Fruit fly (Drosophila melanogaster): Measurements from ENCODE around the gene Josd.

Gene Josd

DNA sequence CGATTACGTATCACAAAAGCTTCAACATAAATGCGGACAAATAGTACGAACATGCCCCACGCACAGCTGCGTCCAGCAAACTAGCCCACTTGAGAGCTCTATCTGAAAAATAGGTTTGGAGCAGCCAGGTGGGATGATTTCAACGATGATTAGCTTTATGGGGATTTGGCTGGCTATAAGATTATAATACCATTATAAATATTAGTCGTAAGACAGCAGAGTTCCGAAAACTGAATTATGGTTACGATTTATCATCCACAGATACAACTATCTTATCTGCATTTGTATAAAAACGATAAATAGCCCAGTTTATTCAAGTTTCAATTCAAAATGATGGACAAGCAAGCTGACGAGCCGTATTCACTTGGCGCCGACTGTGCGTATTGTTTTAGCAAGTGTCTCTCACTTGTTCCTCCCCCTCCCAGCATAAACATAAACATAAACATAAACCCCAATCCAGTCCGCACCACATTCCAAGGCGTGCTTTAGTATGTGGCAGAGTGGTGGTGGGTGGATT is 2.7 kb downstream of the Josd start (continued):
- peak; percentile 30 for TF ChIP-seq vfl (GFP tag; optimal IDR thresholded peaks at IDR 0.05)
- TF ChIP-seq Asciz (GFP tag; optimal IDR thresholded peaks at IDR 0.05): peak; percentile 78
- peak; percentile 45 for TF ChIP-seq CG18011 (GFP tag; optimal IDR thresholded peaks at IDR 0.05)
- no peak for TF ChIP-seq ash1 (GFP tag; optimal IDR thresholded peaks at IDR 0.05)
- TF ChIP-seq Lpt (GFP tag; optimal IDR thresholded peaks at IDR 0.05): no peak
- TF ChIP-seq CG5953 (GFP tag; IDR thresholded peaks at IDR 0.05): no peak
- TF ChIP-seq CG13894 (tag; optimal IDR thresholded peaks at IDR 0.05): peak; percentile 51
- TF ChIP-seq ase (GFP tag; IDR thresholded peaks at IDR 0.05): peak; percentile 45; the same call in 1 of the 3 replicates
- TF ChIP-seq chn (GFP tag; optimal IDR thresholded peaks at IDR 0.05): peak; percentile 58
- TF ChIP-seq Bgb (GFP tag; IDR thresholded peaks at IDR 0.05; ENCODE audit: partially characterized antibody): no peak
- peak; percentile 46 for TF ChIP-seq Six4 (GFP tag; optimal IDR thresholded peaks at IDR 0.05)
- no peak for TF ChIP-seq dan (GFP tag; IDR thresholded peaks at IDR 0.05)
- TF ChIP-seq disco-r (GFP tag; optimal IDR thresholded peaks at IDR 0.05): no peak
- peak; percentile 31 for TF ChIP-seq CG30020 (tag; optimal IDR thresholded peaks at IDR 0.05)
- no peak for TF ChIP-seq CG1024 (GFP tag; IDR thresholded peaks at IDR 0.05)
- TF ChIP-seq CG10654 (GFP tag; optimal IDR thresholded peaks at IDR 0.05): peak; percentile 37
- peak; percentile 60 for TF ChIP-seq mam (GFP tag; optimal IDR thresholded peaks at IDR 0.05)
- TF ChIP-seq CG1529 (GFP tag; optimal IDR thresholded peaks at IDR 0.05): peak; percentile 24
- peak; percentile 17 for TF ChIP-seq CG15696 (tag; optimal IDR thresholded peaks at IDR 0.05)
- no peak for TF ChIP-seq nom (GFP tag; optimal IDR thresholded peaks at IDR 0.05)
- peak; percentile 67 for TF ChIP-seq CG3847 (GFP tag; IDR thresholded peaks at IDR 0.05)
- no peak; the same call in 1 of the 2 replicates for TF ChIP-seq vvl (GFP tag; IDR thresholded peaks at IDR 0.05)
- TF ChIP-seq CG12391 (tag; optimal IDR thresholded peaks at IDR 0.05): peak; percentile 71
- peak; percentile 46 for TF ChIP-seq CG8281 (tag; optimal IDR thresholded peaks at IDR 0.05)
- no peak for TF ChIP-seq Sin3A (optimal IDR thresholded peaks at IDR 0.05)
- peak; percentile 52 for TF ChIP-seq CG31224 (GFP tag; IDR thresholded peaks at IDR 0.05)
- TF ChIP-seq CG9727 (GFP tag; optimal IDR thresholded peaks at IDR 0.05): peak; percentile 81
- peak; percentile 83 for TF ChIP-seq CG12219 (GFP tag; optimal IDR thresholded peaks at IDR 0.05)
- TF ChIP-seq stc (GFP tag; IDR thresholded peaks at IDR 0.05): peak; percentile 64
- TF ChIP-seq gro (GFP tag; optimal IDR thresholded peaks at IDR 0.05): peak; percentile 58
- TF ChIP-seq Taf1 (GFP tag; IDR thresholded peaks at IDR 0.05): no peak
- no peak for TF ChIP-seq CG8765 (GFP tag; IDR thresholded peaks at IDR 0.05)
- TF ChIP-seq HHEX (GFP tag; optimal IDR thresholded peaks at IDR 0.05): peak; percentile 82
- TF ChIP-seq pita (GFP tag; optimal IDR thresholded peaks at IDR 0.05): no peak
- TF ChIP-seq CG17385 (GFP tag; optimal IDR thresholded peaks at IDR 0.05): peak; percentile 77
- peak; percentile 60 for TF ChIP-seq CG4820 (GFP tag; optimal IDR thresholded peaks at IDR 0.05)
- peak; percentile 46; the same call in 1 of the 3 replicates for TF ChIP-seq Mrtf (GFP tag; IDR thresholded peaks at IDR 0.05)
- TF ChIP-seq Myb (GFP tag; optimal IDR thresholded peaks at IDR 0.05): no peak
- no peak for TF ChIP-seq pan (optimal IDR thresholded peaks at IDR 0.05)
- TF ChIP-seq pan (GFP tag; optimal IDR thresholded peaks at IDR 0.05 in 1 of 2, IDR thresholded peaks at IDR 0.05 in 1 of 2): peak in 1 of 2 experiments; percentile 74
- peak; percentile 54; the same call in 1 of the 2 replicates for TF ChIP-seq al (GFP tag; IDR thresholded peaks at IDR 0.05)
- TF ChIP-seq CG8089 (GFP tag; optimal IDR thresholded peaks at IDR 0.05): no peak
- TF ChIP-seq Meics (GFP tag; optimal IDR thresholded peaks at IDR 0.05): peak; percentile 89
- peak; percentile 61 for TF ChIP-seq sisA (GFP tag; IDR thresholded peaks at IDR 0.05)
- TF ChIP-seq CG8388 (GFP tag; optimal IDR thresholded peaks at IDR 0.05): peak; percentile 63
- TF ChIP-seq tgo (GFP tag; IDR thresholded peaks at IDR 0.05): peak; percentile 58; the same call in 2 of the 3 replicates
- no peak for TF ChIP-seq E2f1 (GFP tag; IDR thresholded peaks at IDR 0.05)
- TF ChIP-seq CG43689 (GFP tag; IDR thresholded peaks at IDR 0.05): 0 out of 2 replicates have a peak, but pooled peaks have one; percentile 20
- no peak for TF ChIP-seq dimm (GFP tag; IDR thresholded peaks at IDR 0.05)
- no peak for TF ChIP-seq dati (GFP tag; IDR thresholded peaks at IDR 0.05)
- TF ChIP-seq CG2120 (GFP tag; optimal IDR thresholded peaks at IDR 0.05): peak; percentile 82
- no peak for TF ChIP-seq vnd (GFP tag; IDR thresholded peaks at IDR 0.05; ENCODE audit: partially characterized antibody)
